Fruit fly (Drosophila melanogaster): ENCODE measurements around the gene RhoL.

Gene RhoL

DNA sequence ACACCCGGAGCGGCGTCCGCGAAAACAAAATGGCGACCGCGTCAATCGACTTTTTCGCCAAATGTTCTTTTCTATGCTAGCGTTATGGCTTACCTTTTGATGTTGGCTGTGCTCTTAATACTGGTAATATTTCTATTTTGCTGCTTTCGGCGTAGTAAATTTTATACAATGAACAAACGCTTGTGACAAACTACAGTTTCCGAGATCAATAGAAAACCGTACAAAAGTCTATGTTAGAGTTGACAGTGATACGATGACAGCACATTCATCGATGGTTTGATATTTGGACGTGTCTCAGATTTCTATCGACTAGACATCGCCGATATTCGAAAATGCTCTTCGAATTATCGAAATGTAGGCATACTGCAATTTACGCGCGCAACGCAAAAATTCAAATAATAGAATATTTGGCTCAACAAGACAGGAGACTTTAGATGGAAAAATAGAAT, 7.7 kb upstream of the RhoL start, which contains the start of gene rump:
TSS of gene rump (minus strand) at position 255 of the 449 bp plus-strand sequence.
- TF ChIP-seq jim (GFP tag; optimal IDR thresholded peaks at IDR 0.05) (no peak), Dfd (GFP tag; optimal IDR thresholded peaks at IDR 0.05) (no peak), rgr (GFP tag; optimal IDR thresholded peaks at IDR 0.05) (peak; percentile 65), brk (GFP tag; optimal IDR thresholded peaks at IDR 0.05) (peak; percentile 83), Vsx2 (GFP tag; optimal IDR thresholded peaks at IDR 0.05; ENCODE audit: partially characterized antibody) (no peak), Hr78 (GFP tag; optimal IDR thresholded peaks at IDR 0.05) (no peak), usp (GFP tag; optimal IDR thresholded peaks at IDR 0.05) (no peak), Mio (GFP tag; optimal IDR thresholded peaks at IDR 0.05) (no peak), ey (GFP tag; optimal IDR thresholded peaks at IDR 0.05) (no peak), pan (optimal IDR thresholded peaks at IDR 0.05) (no peak), CG32264 (GFP tag; optimal IDR thresholded peaks at IDR 0.05) (no peak), sage (GFP tag; optimal IDR thresholded peaks at IDR 0.05) (peak; percentile 59), dsf (GFP tag; optimal IDR thresholded peaks at IDR 0.05; ENCODE audit: borderline replicate concordance) (peak; percentile 15), Hnf4 (GFP tag; optimal IDR thresholded peaks at IDR 0.05) (peak; percentile 57), OdsH (GFP tag; optimal IDR thresholded peaks at IDR 0.05) (no peak), br (GFP tag; optimal IDR thresholded peaks at IDR 0.05) (no peak), Sp1 (GFP tag; optimal IDR thresholded peaks at IDR 0.05) (peak; percentile 3), Myc (optimal IDR thresholded peaks at IDR 0.05) (peak; percentile 79), fru (GFP tag; optimal IDR thresholded peaks at IDR 0.05) (no peak), foxo (GFP tag; optimal IDR thresholded peaks at IDR 0.05) (no peak), CrebA (GFP tag; optimal IDR thresholded peaks at IDR 0.05; ENCODE audit: borderline replicate concordance) (no peak), woc (GFP tag; optimal IDR thresholded peaks at IDR 0.05) (peak; percentile 18), N (GFP tag; optimal IDR thresholded peaks at IDR 0.05) (no peak), psq (GFP tag; optimal IDR thresholded peaks at IDR 0.05) (no peak), Abd-B (GFP tag; optimal IDR thresholded peaks at IDR 0.05) (no peak), h (GFP tag; optimal IDR thresholded peaks at IDR 0.05) (peak; percentile 17), dl (GFP tag; optimal IDR thresholded peaks at IDR 0.05; ENCODE audit: insufficient read depth in 1 of 2, partially characterized antibody in 2 of 2) (no peak), sv (GFP tag; optimal IDR thresholded peaks at IDR 0.05) (no peak), Hr83 (GFP tag; optimal IDR thresholded peaks at IDR 0.05; ENCODE audit: poor library complexity, severe bottlenecking) (peak; percentile 79), dmrt93B (GFP tag; optimal IDR thresholded peaks at IDR 0.05) (no peak), GATAd (GFP tag; optimal IDR thresholded peaks at IDR 0.05) (no peak), lola (GFP tag; optimal IDR thresholded peaks at IDR 0.05) (no peak), CG9705 (GFP tag; optimal IDR thresholded peaks at IDR 0.05) (no peak), tai (GFP tag; optimal IDR thresholded peaks at IDR 0.05) (peak; percentile 81), Jra (GFP tag; optimal IDR thresholded peaks at IDR 0.05) (peak; percentile 49), Rel (GFP tag; optimal IDR thresholded peaks at IDR 0.05) (no peak), Rel (tag; optimal IDR thresholded peaks at IDR 0.05) (peak; percentile 41), Dif (GFP tag; optimal IDR thresholded peaks at IDR 0.05; ENCODE audit: partially characterized antibody) (peak; percentile 24), HLH106 (tag; optimal IDR thresholded peaks at IDR 0.05) (no peak)

dm6 chr3R:9504355-9504754, 2.0 kb upstream of the RhoL start, which contains the start of gene CG8149:
Gene CG8149 (plus strand): TSS chr3R:9504656.
- TF ChIP-seq br (GFP tag; optimal IDR thresholded peaks at IDR 0.05) (no peak), tai (GFP tag; optimal IDR thresholded peaks at IDR 0.05) (peak; percentile 71), Sp1 (GFP tag; optimal IDR thresholded peaks at IDR 0.05) (peak; percentile 8), pan (optimal IDR thresholded peaks at IDR 0.05) (no peak), brk (GFP tag; optimal IDR thresholded peaks at IDR 0.05) (peak; percentile 4), Jra (GFP tag; optimal IDR thresholded peaks at IDR 0.05) (peak; percentile 77), woc (GFP tag; optimal IDR thresholded peaks at IDR 0.05) (peak; percentile 30), rgr (GFP tag; optimal IDR thresholded peaks at IDR 0.05) (no peak), fru (GFP tag; optimal IDR thresholded peaks at IDR 0.05) (peak; percentile 75), Hnf4 (GFP tag; optimal IDR thresholded peaks at IDR 0.05) (peak; percentile 18), psq (GFP tag; optimal IDR thresholded peaks at IDR 0.05) (peak; percentile 14), Abd-B (GFP tag; optimal IDR thresholded peaks at IDR 0.05) (no peak), Dif (GFP tag; optimal IDR thresholded peaks at IDR 0.05; ENCODE audit: partially characterized antibody) (peak; percentile 29), Hr83 (GFP tag; optimal IDR thresholded peaks at IDR 0.05; ENCODE audit: poor library complexity, severe bottlenecking) (peak; percentile 36), h (GFP tag; optimal IDR thresholded peaks at IDR 0.05) (peak; percentile 51), OdsH (GFP tag; optimal IDR thresholded peaks at IDR 0.05) (peak; percentile 9), Rel (GFP tag; optimal IDR thresholded peaks at IDR 0.05) (no peak), Rel (tag; optimal IDR thresholded peaks at IDR 0.05) (peak; percentile 24), CrebA (GFP tag; optimal IDR thresholded peaks at IDR 0.05; ENCODE audit: borderline replicate concordance) (no peak)
